Worm (Caenorhabditis elegans): ENCODE data around the gene clp-4.

ce11 chrIII:1832453-1832852 is 14.3 kb upstream of the clp-4 start:
- TF ChIP-seq T20F7.1 (GFP tag; optimal IDR thresholded peaks at IDR 0.05) (no peak), nhr-25 (tag; optimal IDR thresholded peaks at IDR 0.05; ENCODE audit: borderline replicate concordance, insufficient read depth) (no peak), pqm-1 (tag; optimal IDR thresholded peaks at IDR 0.05) (no peak), D1046.2 (GFP tag; IDR thresholded peaks at IDR 0.05) (no peak), ZK546.5 (tag; optimal IDR thresholded peaks at IDR 0.05) (no peak), F44E2.7 (GFP tag; IDR thresholded peaks at IDR 0.05) (no peak), zag-1 (tag; optimal IDR thresholded peaks at IDR 0.05) (no peak), dmd-9 (GFP tag; IDR thresholded peaks at IDR 0.05) (no peak), unc-130 (GFP tag; optimal IDR thresholded peaks at IDR 0.05) (no peak), nhr-6 (tag; optimal IDR thresholded peaks at IDR 0.05) (no peak), nhr-11 (tag; optimal IDR thresholded peaks at IDR 0.05) (no peak), mep-1 (tag; optimal IDR thresholded peaks at IDR 0.05) (no peak), dve-1 (tag; optimal IDR thresholded peaks at IDR 0.05; ENCODE audit: insufficient read depth) (no peak), nhr-77 (tag; optimal IDR thresholded peaks at IDR 0.05) (no peak)

Measured in whole organism, L4 larva.